Worm (Caenorhabditis elegans) whole organism, midembryonic: ENCODE results near the gene F25B5.5.
A peak's percentile ranks its signal among the peaks of the same experiment; 100 is the strongest.

Experiments used
- T22C8.4 ChIP-seq: fragments of 200-800 bp; sonication (Bioruptor generic); IDR thresholded peaks from 2 replicates; pipeline ENCODE4 v1.3.6; 2022; ENCODE audit warnings: missing genetic modification characterization, missing compliant biosample characterization
- cog-1 ChIP-seq: sonication (generic microtip); optimal IDR thresholded peaks from 2 replicates; lab custom pipeline; 2016; ENCODE audit warnings: missing genetic modification characterization, missing compliant biosample characterization
- flt-1 ChIP-seq: fragments of 200-800 bp; sonication (Bioruptor generic); IDR thresholded peaks from 2 replicates; pipeline ENCODE4 v1.3.6; 2022; ENCODE audit warnings: missing genetic modification characterization, missing compliant biosample characterization
- klf-2 ChIP-seq: fragments of 200-800 bp; sonication (Bioruptor generic); conservative IDR thresholded peaks from 2 replicates; pipeline ENCODE4 v1.3.6; 2022; ENCODE audit warnings: missing genetic modification reagents, missing genetic modification characterization, missing compliant biosample characterization
- med-1 ChIP-seq: sonication (generic microtip); optimal IDR thresholded peaks from 2 replicates; lab custom pipeline; 2017; ENCODE audit warnings: missing genetic modification characterization, mild to moderate bottlenecking, missing compliant biosample characterization, antibody characterized with exemption, missing genetic modification reagents; ENCODE audit not compliant: insufficient read depth
- ref-1 ChIP-seq: fragments of 200-800 bp; sonication (Bioruptor generic); conservative IDR thresholded peaks from 2 replicates; pipeline ENCODE4 v1.3.6; 2022; ENCODE audit warnings: missing genetic modification reagents, missing genetic modification characterization, missing compliant biosample characterization
- tab-1 ChIP-seq: fragments of 200-800 bp; sonication (Bioruptor generic); IDR thresholded peaks from 2 replicates; pipeline ENCODE4 v1.3.6; 2022; ENCODE audit warnings: missing genetic modification characterization, missing compliant biosample characterization
- ztf-23 ChIP-seq: fragments of 200-800 bp; sonication (Bioruptor generic); IDR thresholded peaks from 2 replicates; pipeline ENCODE4 v1.3.6; 2022; ENCODE audit warnings: missing genetic modification reagents, missing genetic modification characterization, missing compliant biosample characterization
- ztf-29 ChIP-seq: fragments of 200-800 bp; sonication (Bioruptor generic); IDR thresholded peaks from 2 replicates; pipeline ENCODE4 v1.3.6; 2022; ENCODE audit warnings: missing genetic modification reagents, missing genetic modification characterization, missing compliant biosample characterization

F25B5.5 gene

DNA sequence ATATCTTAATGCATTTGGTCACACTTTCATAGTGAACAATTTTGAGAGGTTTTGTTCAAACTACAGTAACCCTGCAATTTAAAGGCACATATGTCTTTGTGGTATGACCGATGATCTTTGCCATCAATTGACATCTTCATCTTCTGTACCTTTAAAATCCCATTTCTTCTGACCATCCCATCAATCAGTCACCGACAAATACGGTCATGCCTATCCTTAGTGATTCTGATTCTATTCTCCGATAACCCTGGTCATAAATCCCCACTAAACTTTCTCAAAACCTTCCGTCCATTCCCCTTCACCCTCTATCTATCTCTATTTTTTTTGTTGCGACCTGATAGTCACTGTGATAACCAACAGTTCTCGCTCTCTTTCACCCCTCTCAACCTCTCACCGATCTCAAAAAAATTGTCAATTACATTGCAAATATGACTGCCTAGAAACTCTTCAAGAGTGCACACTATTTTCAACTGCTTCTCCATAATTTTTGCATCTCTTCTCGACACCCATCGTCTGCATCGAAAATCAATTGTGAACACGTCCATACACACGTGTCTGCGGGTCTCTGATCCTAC is 18.2 kb upstream of the F25B5.5 start:
- TF ChIP-seq med-1: no peak

DNA sequence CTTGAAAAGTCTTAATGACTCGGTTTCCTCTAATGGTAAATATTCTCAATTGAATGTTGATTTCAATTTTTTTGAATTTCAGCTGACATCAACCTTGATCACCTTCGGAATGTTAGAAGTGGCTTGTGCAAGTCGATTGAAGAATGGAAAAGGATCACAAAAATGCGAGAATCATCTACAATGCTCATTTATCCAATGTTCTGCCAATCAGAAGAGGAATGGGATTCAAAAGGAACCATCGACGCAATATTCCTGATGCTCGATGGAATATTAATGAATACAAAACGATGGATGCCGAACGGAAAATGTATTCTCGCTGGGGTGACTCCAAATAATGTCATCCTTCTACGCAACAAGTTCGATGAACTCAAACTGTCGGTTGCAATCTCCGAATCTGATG is 15.6 kb upstream of the F25B5.5 start:
- TF ChIP-seq tab-1 (GFP tag; lab: Robert Waterston, UW) (no peak), ztf-23 (GFP tag; lab: Robert Waterston, UW) (no peak), ref-1 (GFP tag; lab: Robert Waterston, UW) (no peak), klf-2 (GFP tag; lab: Robert Waterston, UW) (no peak), med-1 (no peak), cog-1 (tag; lab: Kevin White, UChicago) (no peak), flt-1 (GFP tag; lab: Robert Waterston, UW) (no peak), ztf-29 (GFP tag; lab: Robert Waterston, UW) (no peak), T22C8.4 (no peak)

DNA sequence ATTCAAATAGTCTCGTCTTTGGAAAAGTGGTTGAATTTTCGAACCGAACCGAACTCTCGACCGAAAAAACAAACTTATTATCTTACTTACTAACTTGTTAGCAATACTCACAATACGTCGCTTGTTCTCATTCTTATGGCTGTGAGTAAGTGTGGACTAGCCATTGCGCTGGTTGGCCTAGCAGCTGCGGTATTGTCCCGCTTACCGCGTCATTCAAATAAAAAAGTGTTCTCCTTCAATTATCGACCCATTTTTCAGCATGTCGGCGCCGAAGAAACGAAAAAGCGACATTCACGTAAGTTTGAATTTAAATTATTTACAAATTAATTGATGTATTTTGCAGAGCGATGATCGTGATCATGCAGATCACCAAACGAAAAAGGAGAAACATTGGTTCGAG is 13.1 kb upstream of the F25B5.5 start:
- TF ChIP-seq tab-1 (GFP tag; lab: Robert Waterston, UW) (no peak), med-1 (no peak), ztf-23 (GFP tag; lab: Robert Waterston, UW) (no peak), flt-1 (GFP tag; lab: Robert Waterston, UW) (no peak), T22C8.4 (no peak), ztf-29 (GFP tag; lab: Robert Waterston, UW) (no peak), klf-2 (GFP tag; lab: Robert Waterston, UW) (no peak), ref-1 (GFP tag; lab: Robert Waterston, UW) (no peak), cog-1 (tag; lab: Kevin White, UChicago) (no peak)

- TF ChIP-seq cog-1 (tag; lab: Kevin White, UChicago): no peak
- peak; percentile 64; the same call in 1 of the 2 replicates for TF ChIP-seq flt-1 (GFP tag; lab: Robert Waterston, UW)
- TF ChIP-seq ref-1 (GFP tag; lab: Robert Waterston, UW): no peak
- no peak for TF ChIP-seq ztf-29 (GFP tag; lab: Robert Waterston, UW)
- TF ChIP-seq med-1: no peak
Measured at ce11 chrIII:5958172-5958886, 12.4 kb upstream of the F25B5.5 start, which contains the start of the genes nono-1 and nop-1. Gene nono-1 (minus strand): TSS chrIII:5958246. Gene nop-1 (plus strand): TSS chrIII:5958722.

DNA sequence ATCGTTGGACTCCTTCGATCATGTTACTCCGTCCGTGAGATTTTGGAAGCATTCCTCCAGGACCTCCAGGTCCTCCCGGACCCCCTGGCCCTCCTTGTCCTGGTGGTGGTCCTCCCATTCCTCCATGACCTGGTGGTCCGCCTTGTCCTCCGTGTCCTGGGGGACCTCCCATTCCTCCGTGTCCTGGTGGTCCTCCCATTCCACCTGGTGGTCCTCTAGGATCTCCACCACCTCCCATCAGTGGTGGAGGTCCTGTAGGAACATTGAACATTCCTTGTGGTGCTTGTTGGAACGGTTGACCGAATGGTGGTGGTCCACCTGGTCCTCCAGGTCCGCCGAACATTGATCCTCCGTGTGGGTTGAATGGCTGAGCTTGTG is 8.0 kb upstream of the F25B5.5 start:
- TF ChIP-seq tab-1 (GFP tag; lab: Robert Waterston, UW): 0 out of 2 replicates have a peak, but pooled peaks have one; percentile 56
- no peak for TF ChIP-seq klf-2 (GFP tag; lab: Robert Waterston, UW)

DNA sequence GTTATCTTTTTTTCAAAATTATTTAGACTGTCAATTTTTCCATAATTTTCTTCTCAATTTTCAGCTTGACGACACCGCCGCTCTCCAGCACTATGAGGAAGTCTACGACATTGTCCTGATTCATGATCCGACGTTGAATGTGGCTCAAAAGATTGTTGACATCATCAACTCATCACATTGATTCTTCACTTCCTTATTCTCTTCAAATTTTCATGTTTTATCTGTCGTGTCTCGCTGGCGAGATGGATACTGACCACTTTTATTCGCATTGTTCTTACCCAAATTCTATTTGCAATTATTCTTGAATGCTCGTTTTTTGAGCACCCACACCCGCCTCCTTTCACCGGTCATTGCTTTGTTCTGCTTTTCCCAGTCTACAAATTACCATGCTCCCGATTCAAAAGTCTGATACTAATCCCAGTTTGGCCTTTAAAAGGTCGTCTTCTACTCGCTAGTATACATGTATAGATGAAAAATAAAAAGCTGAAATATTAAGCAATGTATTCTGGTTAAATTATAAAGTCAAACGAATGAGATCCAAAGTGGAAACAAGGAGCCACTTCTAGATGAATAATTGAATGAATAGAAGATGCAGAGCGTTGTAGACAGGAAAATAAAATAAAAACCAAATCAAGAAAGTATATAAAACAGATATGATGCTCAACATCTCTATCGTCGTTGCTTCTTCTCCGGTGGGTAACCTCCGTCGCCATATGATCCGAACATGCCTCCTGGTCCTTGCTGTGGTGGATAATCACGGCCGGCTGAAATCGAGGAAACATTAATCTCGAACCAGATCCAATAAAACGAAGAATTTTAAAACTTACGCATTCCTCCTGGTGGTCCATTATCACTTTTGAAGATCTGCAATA is 7.4 kb upstream of the F25B5.5 start:
- TF ChIP-seq klf-2 (GFP tag; lab: Robert Waterston, UW): no peak
- TF ChIP-seq flt-1 (GFP tag; lab: Robert Waterston, UW): no peak
- TF ChIP-seq med-1: no peak
- no peak for TF ChIP-seq T22C8.4
- no peak for TF ChIP-seq cog-1 (tag; lab: Kevin White, UChicago)
- TF ChIP-seq ztf-29 (GFP tag; lab: Robert Waterston, UW): no peak
- TF ChIP-seq tab-1 (GFP tag; lab: Robert Waterston, UW): no peak
- TF ChIP-seq ztf-23 (GFP tag; lab: Robert Waterston, UW): no peak
- TF ChIP-seq ref-1 (GFP tag; lab: Robert Waterston, UW): no peak

- no peak for TF ChIP-seq ref-1 (GFP tag; lab: Robert Waterston, UW)
- no peak for TF ChIP-seq T22C8.4
- TF ChIP-seq tab-1 (GFP tag; lab: Robert Waterston, UW): no peak
- no peak for TF ChIP-seq ztf-29 (GFP tag; lab: Robert Waterston, UW)
- no peak for TF ChIP-seq cog-1 (tag; lab: Kevin White, UChicago)
- no peak for TF ChIP-seq klf-2 (GFP tag; lab: Robert Waterston, UW)
- no peak for TF ChIP-seq ztf-23 (GFP tag; lab: Robert Waterston, UW)
- TF ChIP-seq flt-1 (GFP tag; lab: Robert Waterston, UW): no peak
- no peak for TF ChIP-seq med-1
Measured at ce11 chrIII:5951589-5952378, 5.9 kb upstream of the F25B5.5 start.

- TF ChIP-seq tab-1 (GFP tag; lab: Robert Waterston, UW) (no peak), klf-2 (GFP tag; lab: Robert Waterston, UW) (no peak), T22C8.4 (no peak), med-1 (no peak), ztf-23 (GFP tag; lab: Robert Waterston, UW) (no peak), ztf-29 (GFP tag; lab: Robert Waterston, UW) (no peak), ref-1 (GFP tag; lab: Robert Waterston, UW) (no peak), flt-1 (GFP tag; lab: Robert Waterston, UW) (no peak), cog-1 (tag; lab: Kevin White, UChicago) (no peak)
Measured at ce11 chrIII:5950756-5951345, 4.9 kb upstream of the F25B5.5 start.
